Worm (Caenorhabditis elegans) whole organism, mixed stage, embryonic: ENCODE measurements around the gene F36H5.14.

ENCODE experiments used
- bed-3 ChIP-seq: fragments of 200-800 bp; sonication (Bioruptor generic); optimal IDR thresholded peaks from 3 replicates; lab custom pipeline; 2018; ENCODE audit warnings: mild to moderate bottlenecking, missing genetic modification characterization, moderate library complexity, missing compliant biosample characterization
- blmp-1 ChIP-seq: fragments of 150-350 bp; optimal IDR thresholded peaks from 2 replicates; lab custom pipeline; 2014; ENCODE audit warnings: missing biosample characterization, missing genetic modification characterization
- ceh-39 ChIP-seq: fragments of 150-350 bp; optimal IDR thresholded peaks from 2 replicates; lab custom pipeline; 2014; ENCODE audit warnings: missing biosample characterization, missing genetic modification characterization
- ceh-83 ChIP-seq: fragments of 200-800 bp; sonication (Bioruptor generic); optimal IDR thresholded peaks from 2 replicates; lab custom pipeline; 2018; ENCODE audit warnings: mild to moderate bottlenecking, missing genetic modification characterization, missing compliant biosample characterization
- ces-1 ChIP-seq: fragments of 150-350 bp; optimal IDR thresholded peaks from 2 replicates; lab custom pipeline; 2014; ENCODE audit warnings: missing biosample characterization, missing genetic modification reagents, missing genetic modification characterization
- drap-1 ChIP-seq: fragments of 200-800 bp; sonication (Bioruptor generic); optimal IDR thresholded peaks from 3 replicates; lab custom pipeline; 2018; ENCODE audit warnings: mild to moderate bottlenecking, missing genetic modification characterization, missing compliant biosample characterization
- elt-1 ChIP-seq: sonication (generic microtip); optimal IDR thresholded peaks from 2 replicates; lab custom pipeline; 2017; ENCODE audit warnings: missing genetic modification characterization, mild to moderate bottlenecking, missing compliant biosample characterization, antibody characterized with exemption, moderate library complexity, borderline replicate concordance; ENCODE audit not compliant: insufficient read depth
- elt-3 ChIP-seq: fragments of 150-350 bp; optimal IDR thresholded peaks from 2 replicates; lab custom pipeline; 2014; ENCODE audit warnings: missing biosample characterization, missing genetic modification characterization
- lin-13 ChIP-seq: fragments of 150-350 bp; optimal IDR thresholded peaks from 2 replicates; lab custom pipeline; 2014; ENCODE audit warnings: missing biosample characterization, missing genetic modification characterization
- lin-32 ChIP-seq: fragments of 200-800 bp; sonication (Bioruptor generic); optimal IDR thresholded peaks from 2 replicates; lab custom pipeline; 2018; ENCODE audit warnings: mild to moderate bottlenecking, missing genetic modification characterization, missing compliant biosample characterization
- lsy-2 ChIP-seq: fragments of 150-350 bp; optimal IDR thresholded peaks from 2 replicates; lab custom pipeline; 2014; ENCODE audit warnings: missing biosample characterization, missing genetic modification characterization
- mab-5 ChIP-seq: fragments of 150-350 bp; optimal IDR thresholded peaks from 2 replicates; lab custom pipeline; 2014; ENCODE audit warnings: missing biosample characterization, missing genetic modification characterization
- mls-2 ChIP-seq: sonication (generic microtip); optimal IDR thresholded peaks from 2 replicates; lab custom pipeline; 2016; ENCODE audit warnings: mild to moderate bottlenecking, missing genetic modification characterization, moderate library complexity, missing compliant biosample characterization
- nhr-12 ChIP-seq: fragments of 150-350 bp; optimal IDR thresholded peaks from 2 replicates; lab custom pipeline; 2014; ENCODE audit warnings: missing biosample characterization, missing genetic modification characterization
- nhr-2 ChIP-seq: fragments of 150-350 bp; optimal IDR thresholded peaks from 2 replicates; lab custom pipeline; 2014; ENCODE audit warnings: missing biosample characterization, missing genetic modification characterization
- nhr-237 ChIP-seq: fragments of 150-350 bp; optimal IDR thresholded peaks from 2 replicates; lab custom pipeline; 2014; ENCODE audit warnings: missing biosample characterization, missing genetic modification characterization
- nhr-28 ChIP-seq: fragments of 150-350 bp; optimal IDR thresholded peaks from 2 replicates; lab custom pipeline; 2014; ENCODE audit warnings: missing biosample characterization, missing genetic modification characterization
- nhr-76 ChIP-seq: sonication (generic microtip); optimal IDR thresholded peaks from 2 replicates; lab custom pipeline; 2017; ENCODE audit warnings: missing biosample characterization, missing genetic modification characterization
- sem-2 ChIP-seq: fragments of 200-800 bp; sonication (Bioruptor generic); optimal IDR thresholded peaks from 2 replicates; lab custom pipeline; 2018; ENCODE audit warnings: mild to moderate bottlenecking, missing genetic modification characterization, missing compliant biosample characterization
- snpc-4 ChIP-seq: fragments of 150-350 bp; optimal IDR thresholded peaks from 2 replicates; lab custom pipeline; 2014; ENCODE audit warnings: missing biosample characterization, missing genetic modification characterization
- sptf-1 ChIP-seq: sonication (generic microtip); optimal IDR thresholded peaks from 2 replicates; lab custom pipeline; 2017; ENCODE audit warnings: mild to moderate bottlenecking, missing genetic modification characterization, moderate library complexity, missing compliant biosample characterization
- tbx-8 ChIP-seq: fragments of 200-800 bp; sonication (Bioruptor generic); optimal IDR thresholded peaks from 2 replicates; lab custom pipeline; 2018; ENCODE audit warnings: mild to moderate bottlenecking, missing genetic modification characterization, moderate library complexity, missing compliant biosample characterization
- unc-39 ChIP-seq: fragments of 150-350 bp; optimal IDR thresholded peaks from 2 replicates; lab custom pipeline; 2014; ENCODE audit warnings: missing biosample characterization, missing genetic modification characterization
- unc-62 ChIP-seq: fragments of 150-350 bp; optimal IDR thresholded peaks from 2 replicates; lab custom pipeline; 2014; ENCODE audit warnings: missing biosample characterization, missing genetic modification reagents, missing genetic modification characterization
- zip-8 ChIP-seq: fragments of 150-350 bp; optimal IDR thresholded peaks from 2 replicates; lab custom pipeline; 2014; ENCODE audit warnings: missing biosample characterization, missing genetic modification characterization
- ztf-11 ChIP-seq: fragments of 150-350 bp; optimal IDR thresholded peaks from 2 replicates; lab custom pipeline; 2014; ENCODE audit warnings: missing biosample characterization, missing genetic modification characterization

F36H5.14 gene

ce11 chrII:1736353-1736752 lies 39.0 kb upstream of the F36H5.14 start, which contains the start of gene ceh-83:
ceh-83 (minus strand) TSS chrII:1736533.
- TF ChIP-seq sem-2 (GFP tag; lab: Kevin White, UChicago) (no peak), nhr-28 (tag; lab: Kevin White, UChicago) (no peak), nhr-2 (tag; lab: Kevin White, UChicago) (no peak), drap-1 (GFP tag; lab: Kevin White, UChicago) (no peak), snpc-4 (no peak), tbx-8 (GFP tag; lab: Kevin White, UChicago) (no peak), bed-3 (GFP tag; lab: Kevin White, UChicago) (no peak), unc-39 (tag; lab: Kevin White, UChicago) (no peak), lsy-2 (tag; lab: Kevin White, UChicago) (no peak), ceh-39 (tag; lab: Kevin White, UChicago) (no peak), ces-1 (GFP tag; lab: Kevin White, UChicago) (no peak), mls-2 (tag; lab: Kevin White, UChicago) (no peak), mab-5 (tag; lab: Kevin White, UChicago) (no peak), sptf-1 (tag; lab: Kevin White, UChicago) (no peak), elt-3 (no peak), zip-8 (tag; lab: Kevin White, UChicago) (no peak), unc-62 (no peak), ceh-83 (GFP tag; lab: Kevin White, UChicago) (no peak)

- no peak for TF ChIP-seq nhr-2 (tag; lab: Kevin White, UChicago)
- TF ChIP-seq blmp-1 (tag; lab: Kevin White, UChicago) = no peak
Observed at ce11 chrII:1738844-1739243, 36.5 kb upstream of the F36H5.14 start, which contains the start of the genes irld-9 and irld-33. irld-9 (minus strand) TSS chrII:1738944. irld-33 (plus strand) TSS chrII:1739052.

- TF ChIP-seq nhr-28 (tag; lab: Kevin White, UChicago) (no peak), ztf-11 (tag; lab: Kevin White, UChicago) (no peak), nhr-2 (tag; lab: Kevin White, UChicago) (no peak)
Observed at ce11 chrII:1741248-1741647, 34.1 kb upstream of the F36H5.14 start, which contains the start of gene K07G6.1. K07G6.1 (plus strand) TSS chrII:1741548.

ce11 chrII:1742535-1742934 lies 32.8 kb upstream of the F36H5.14 start, which contains the start of gene F36H5.12:
F36H5.12 (plus strand) TSS chrII:1742835.
- TF ChIP-seq elt-3 (no peak), snpc-4 (no peak), nhr-28 (tag; lab: Kevin White, UChicago) (no peak), nhr-12 (no peak), unc-39 (tag; lab: Kevin White, UChicago) (no peak)
- TF ChIP-seq, all 35 proteins: peak for 0

- TF ChIP-seq nhr-237 = no peak
- no peak for TF ChIP-seq snpc-4
- no peak for TF ChIP-seq mab-5 (tag; lab: Kevin White, UChicago)
- TF ChIP-seq zip-8 (tag; lab: Kevin White, UChicago) = no peak
- TF ChIP-seq nhr-76 (tag; lab: Kevin White, UChicago) = no peak
- no peak for TF ChIP-seq bed-3 (GFP tag; lab: Kevin White, UChicago)
- TF ChIP-seq elt-1 (tag; lab: Kevin White, UChicago) = no peak
- no peak for TF ChIP-seq unc-39 (tag; lab: Kevin White, UChicago)
- TF ChIP-seq ceh-83 (GFP tag; lab: Kevin White, UChicago) = no peak
Observed at ce11 chrII:1744183-1744582, 31.2 kb upstream of the F36H5.14 start, which contains the start of gene clec-19. clec-19 (plus strand) TSS chrII:1744483.

- no peak for TF ChIP-seq bed-3 (GFP tag; lab: Kevin White, UChicago)
Observed at ce11 chrII:1750413-1750812, 24.9 kb upstream of the F36H5.14 start, which contains the start of the genes F36H5.13 and F36H5.8. F36H5.13 (minus strand) TSS chrII:1750513. F36H5.8 (minus strand) TSS chrII:1750686.

- TF ChIP-seq bed-3 (GFP tag; lab: Kevin White, UChicago) (no peak), mls-2 (tag; lab: Kevin White, UChicago) (no peak), lin-13 (tag; lab: Kevin White, UChicago) (no peak), lin-32 (GFP tag; lab: Kevin White, UChicago) (no peak), sptf-1 (tag; lab: Kevin White, UChicago) (no peak)
- TF ChIP-seq, all 35 proteins: peak for 0
Observed at ce11 chrII:1752990-1753389, 22.3 kb upstream of the F36H5.14 start, which contains the start of gene F36H5.9. F36H5.9 (minus strand) TSS chrII:1753090.
